Fruit fly (Drosophila melanogaster) whole organism, prepupa: ENCODE measurements around the gene CG31637.

Experiments used
- CG16779 ChIP-seq: fragments of 200-800 bp; sonication (Bioruptor generic); optimal IDR thresholded peaks from 3 replicates; lab custom pipeline; 2017; ENCODE audit warnings: missing biosample characterization, mild to moderate bottlenecking, missing genetic modification characterization
- Ets21C ChIP-seq: fragments of 200-800 bp; sonication (Bioruptor generic); optimal IDR thresholded peaks from 3 replicates; lab custom pipeline; 2016; ENCODE audit warnings: missing biosample characterization, missing genetic modification characterization

DNA sequence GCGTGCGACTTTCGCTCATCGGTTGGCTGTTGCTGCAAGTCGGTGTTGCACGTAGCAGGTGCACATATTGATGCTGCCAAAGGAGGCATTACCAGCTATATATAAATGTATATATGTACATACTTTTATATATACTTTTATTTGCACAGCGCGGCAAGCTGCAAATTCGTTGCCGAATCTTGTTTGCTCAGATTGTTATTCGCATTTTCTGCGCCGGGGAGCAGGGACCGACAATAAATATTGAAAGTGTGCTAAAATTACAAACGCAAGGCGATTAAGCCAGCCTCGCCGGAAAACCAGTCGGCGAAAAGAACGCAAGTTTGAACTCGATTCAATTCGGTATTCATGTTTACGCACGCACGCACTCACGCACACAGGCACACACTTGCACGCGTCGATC is 33.7 kb upstream of the CG31637 start:
- TF ChIP-seq Ets21C (GFP tag; lab: Kevin White, UChicago) (no peak), CG16779 (tag; lab: Kevin White, UChicago) (no peak)
